Worm (Caenorhabditis elegans) whole organism, L4/young adult: ENCODE data around the gene F46G11.4.

Experiments
- dao-5 ChIP-seq: sonication (generic microtip); optimal IDR thresholded peaks from 2 replicates; lab custom pipeline; 2016; ENCODE audit warnings: missing genotype, missing genetic modification characterization, moderate library complexity, missing compliant biosample characterization
- him-1 ChIP-seq: sonication (generic microtip); optimal IDR thresholded peaks from 2 replicates; lab custom pipeline; 2016; ENCODE audit warnings: missing genotype, missing genetic modification reagents, missing genetic modification characterization, missing compliant biosample characterization

DNA sequence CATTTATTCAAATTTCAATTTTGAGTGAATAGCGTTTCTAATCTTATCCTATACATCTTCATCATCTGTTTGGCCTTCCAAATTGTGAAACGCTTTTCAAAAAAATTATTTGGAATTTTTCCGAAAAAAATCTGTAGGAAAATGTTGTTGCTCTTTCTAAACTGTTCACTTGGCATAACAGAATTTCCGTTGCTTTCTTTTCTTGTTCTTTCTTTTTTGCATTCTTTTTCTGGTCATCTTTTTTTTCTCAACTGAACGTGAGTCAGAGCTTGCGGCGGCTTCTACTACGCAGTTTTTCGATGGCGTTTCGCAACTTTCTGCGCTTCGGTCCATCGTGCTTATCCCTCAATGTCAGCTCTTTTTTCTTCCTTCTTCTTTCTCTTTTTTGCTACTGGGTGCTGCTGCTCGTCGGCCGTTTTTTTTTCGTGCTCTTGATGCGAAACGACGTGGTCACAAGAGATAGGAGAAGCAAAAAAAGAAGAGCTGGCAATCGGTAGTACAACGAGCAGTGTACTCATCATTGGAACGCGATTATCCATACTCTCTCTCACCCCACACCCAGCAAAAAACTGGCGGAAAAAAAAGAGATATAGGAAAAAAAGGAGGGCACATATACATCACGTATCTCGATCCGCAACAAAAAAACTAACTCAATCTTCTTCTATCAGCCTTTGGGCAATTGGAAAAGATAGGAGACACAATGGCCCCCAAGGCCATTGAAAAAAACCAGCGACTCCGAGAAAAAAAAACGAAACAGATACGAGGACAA, 21.3 kb upstream of the F46G11.4 start:
- TF ChIP-seq him-1 (tag; lab: Kevin White, UChicago): peak; percentile 66
- no peak for TF ChIP-seq dao-5
